Fruit fly (Drosophila melanogaster) whole organism, embryonic: ENCODE measurements around the gene UQCR-14.

Experiments
- Atf3 ChIP-seq: fragments of 200-800 bp; sonication (Bioruptor generic); optimal IDR thresholded peaks from 3 replicates; lab custom pipeline; 2016; ENCODE audit warnings: missing biosample characterization, missing genetic modification characterization
- BEAF-32 ChIP-seq: fragments of 200-800 bp; sonication (Bioruptor generic); optimal IDR thresholded peaks from 3 replicates; lab custom pipeline; 2017; ENCODE audit warnings: missing biosample characterization, missing genetic modification characterization, mild to moderate bottlenecking, moderate library complexity, missing genetic modification reagents
- BtbVII ChIP-seq: fragments of 200-800 bp; sonication (Bioruptor generic); optimal IDR thresholded peaks from 3 replicates; lab custom pipeline; 2017; ENCODE audit warnings: missing biosample characterization, mild to moderate bottlenecking, missing genetic modification characterization
- CG10147 ChIP-seq: fragments of 200-800 bp; sonication (Bioruptor generic); optimal IDR thresholded peaks from 2 replicates; lab custom pipeline; 2019; ENCODE audit warnings: missing biosample characterization, mild to moderate bottlenecking, missing genetic modification characterization, moderate library complexity
- CG10321 ChIP-seq: fragments of 200-800 bp; sonication (Bioruptor generic); IDR thresholded peaks from 2 replicates; pipeline ENCODE4 v1.3.6; 2022; ENCODE audit warnings: missing biosample characterization, missing genetic modification characterization
- CG12236 ChIP-seq: fragments of 200-800 bp; sonication (Bioruptor generic); optimal IDR thresholded peaks from 2 replicates; lab custom pipeline; 2016; ENCODE audit warnings: missing biosample characterization, missing genetic modification characterization
- CG13424 ChIP-seq: fragments of 200-800 bp; sonication (Bioruptor generic); optimal IDR thresholded peaks from 2 replicates; lab custom pipeline; 2019; ENCODE audit warnings: missing biosample characterization, mild to moderate bottlenecking, missing genetic modification characterization, moderate library complexity
- CG14014 ChIP-seq: fragments of 200-800 bp; sonication (Bioruptor generic); IDR thresholded peaks from 2 replicates; pipeline ENCODE4 v1.3.6; 2022; ENCODE audit warnings: missing biosample characterization, missing genetic modification characterization
- CG15696 ChIP-seq: fragments of 200-800 bp; sonication (Bioruptor generic); optimal IDR thresholded peaks from 2 replicates; lab custom pipeline; 2019; ENCODE audit warnings: missing biosample characterization, mild to moderate bottlenecking, missing genetic modification characterization, moderate library complexity
- CG1647 ChIP-seq: fragments of 200-800 bp; sonication (Bioruptor generic); optimal IDR thresholded peaks from 3 replicates; lab custom pipeline; 2016; ENCODE audit warnings: missing biosample characterization, missing genetic modification characterization
- CG16813 ChIP-seq: fragments of 200-800 bp; sonication (Bioruptor generic); IDR thresholded peaks from 3 replicates; pipeline ENCODE4 v1.3.6; 2022; ENCODE audit warnings: missing biosample characterization, missing genetic modification characterization; ENCODE audit not compliant: partially characterized antibody
- CG18011 ChIP-seq: fragments of 200-800 bp; sonication (Bioruptor generic); optimal IDR thresholded peaks from 2 replicates; lab custom pipeline; 2017; ENCODE audit warnings: missing biosample characterization, missing genetic modification characterization, mild to moderate bottlenecking, moderate library complexity, missing genotype
- CG18476 ChIP-seq: fragments of 200-800 bp; sonication (Bioruptor generic); optimal IDR thresholded peaks from 2 replicates; lab custom pipeline; 2016; ENCODE audit warnings: missing biosample characterization, mild to moderate bottlenecking, missing genetic modification characterization
- CG2129 ChIP-seq: fragments of 200-800 bp; sonication (Bioruptor generic); IDR thresholded peaks from 2 replicates; pipeline ENCODE4 v1.3.6; 2022; ENCODE audit warnings: missing biosample characterization, missing genetic modification characterization; ENCODE audit not compliant: partially characterized antibody
- CG30403 ChIP-seq: fragments of 200-800 bp; sonication (Bioruptor generic); optimal IDR thresholded peaks from 3 replicates; lab custom pipeline; 2016; ENCODE audit warnings: missing biosample characterization, missing genetic modification characterization
- CG3726 ChIP-seq: fragments of 200-800 bp; sonication (Bioruptor generic); IDR thresholded peaks from 3 replicates; pipeline ENCODE4, ENCODE4 v1.3.6; 2022; ENCODE audit warnings: missing biosample characterization, missing genetic modification characterization
- CG3847 ChIP-seq: fragments of 200-800 bp; sonication (Bioruptor generic); IDR thresholded peaks from 2 replicates; pipeline ENCODE4 v1.3.6; 2022; ENCODE audit warnings: missing biosample characterization, missing genetic modification characterization
- CG4617 ChIP-seq: fragments of 200-800 bp; sonication (Bioruptor generic); optimal IDR thresholded peaks from 3 replicates; lab custom pipeline; 2016; ENCODE audit warnings: missing biosample characterization, missing genetic modification characterization, borderline replicate concordance
- CG8290 ChIP-seq, 3 experiments: fragments of 200-800 bp; sonication (Bioruptor generic); optimal IDR thresholded peaks; 2 replicates each; lab custom pipeline; 2016 to 2019; ENCODE audit warnings: missing biosample characterization in 3 of 3, missing genetic modification characterization in 3 of 3, mild to moderate bottlenecking in 2 of 3, moderate library complexity in 1 of 3
- CG8359 ChIP-seq: fragments of 200-800 bp; sonication (Bioruptor generic); optimal IDR thresholded peaks from 2 replicates; lab custom pipeline; 2017; ENCODE audit warnings: missing biosample characterization, mild to moderate bottlenecking, missing genetic modification characterization, borderline replicate concordance
- CG9876 ChIP-seq: fragments of 200-800 bp; sonication (Bioruptor generic); optimal IDR thresholded peaks from 2 replicates; lab custom pipeline; 2016; ENCODE audit warnings: missing biosample characterization, missing genetic modification characterization
- CG9932 ChIP-seq: fragments of 200-800 bp; sonication (Bioruptor generic); IDR thresholded peaks from 2 replicates; pipeline ENCODE4 v1.3.6; 2022; ENCODE audit warnings: missing biosample characterization, missing genetic modification characterization
- CTCF ChIP-seq: fragments of 200-800 bp; sonication (Bioruptor generic); optimal IDR thresholded peaks from 2 replicates; lab custom pipeline; 2017; ENCODE audit warnings: missing biosample characterization, mild to moderate bottlenecking, missing genetic modification characterization, moderate library complexity
- Dip2 ChIP-seq: fragments of 200-800 bp; sonication (Bioruptor generic); IDR thresholded peaks from 2 replicates; pipeline ENCODE4 v1.3.6; 2022; ENCODE audit warnings: missing biosample characterization, missing genetic modification characterization
- HLHmδ ChIP-seq: fragments of 200-800 bp; sonication (Bioruptor generic); optimal IDR thresholded peaks from 2 replicates; lab custom pipeline; 2018; ENCODE audit warnings: missing biosample characterization, mild to moderate bottlenecking, missing genetic modification characterization, moderate library complexity
- PHDP ChIP-seq: fragments of 200-800 bp; sonication (Bioruptor generic); optimal IDR thresholded peaks from 3 replicates; lab custom pipeline; 2018; ENCODE audit warnings: missing biosample characterization, mild to moderate bottlenecking, missing genetic modification characterization, moderate library complexity
- Pdp1 ChIP-seq, 2 experiments: fragments of 200-800 bp; sonication (Bioruptor generic); optimal IDR thresholded peaks; 3 replicates each; lab custom pipeline; 2016; ENCODE audit warnings: missing biosample characterization in 2 of 2, missing genetic modification characterization in 2 of 2, mild to moderate bottlenecking in 1 of 2, moderate library complexity in 1 of 2
- Ravus ChIP-seq: fragments of 200-800 bp; sonication (Bioruptor generic); IDR thresholded peaks from 2 replicates; pipeline ENCODE4 v1.3.6; 2022; ENCODE audit warnings: missing biosample characterization, missing genetic modification characterization
- Xbp1 ChIP-seq: fragments of 200-800 bp; sonication (Bioruptor generic); optimal IDR thresholded peaks from 3 replicates; lab custom pipeline; 2016; ENCODE audit warnings: missing biosample characterization, mild to moderate bottlenecking, missing genetic modification characterization
- abd-A ChIP-seq: fragments of 200-800 bp; sonication (Bioruptor generic); optimal IDR thresholded peaks from 3 replicates; lab custom pipeline; 2019; ENCODE audit warnings: missing biosample characterization, mild to moderate bottlenecking, missing genetic modification characterization, moderate library complexity
- ac ChIP-seq: fragments of 200-800 bp; sonication (Bioruptor generic); optimal IDR thresholded peaks from 3 replicates; lab custom pipeline; 2017; ENCODE audit warnings: missing biosample characterization, mild to moderate bottlenecking, missing genetic modification characterization
- aop ChIP-seq: fragments of 200-800 bp; sonication (Bioruptor generic); IDR thresholded peaks from 2 replicates; pipeline ENCODE4 v1.3.6; 2022; ENCODE audit warnings: missing biosample characterization, missing genetic modification characterization
- ash1 ChIP-seq: fragments of 200-800 bp; sonication (Bioruptor generic); optimal IDR thresholded peaks from 2 replicates; lab custom pipeline; 2018; ENCODE audit warnings: missing biosample characterization, mild to moderate bottlenecking, missing genetic modification characterization
- bbx ChIP-seq: fragments of 200-800 bp; sonication (Bioruptor generic); IDR thresholded peaks from 2 replicates; pipeline ENCODE4 v1.3.6; 2022; ENCODE audit warnings: missing biosample characterization, missing genetic modification characterization; ENCODE audit not compliant: partially characterized antibody
- bcd ChIP-seq: fragments of 200-800 bp; sonication (Bioruptor generic); optimal IDR thresholded peaks from 2 replicates; lab custom pipeline; 2017; ENCODE audit warnings: missing biosample characterization, mild to moderate bottlenecking, missing genetic modification characterization
- cato ChIP-seq: fragments of 200-800 bp; sonication (Bioruptor generic); optimal IDR thresholded peaks from 2 replicates; lab custom pipeline; 2016; ENCODE audit warnings: missing biosample characterization, missing genetic modification characterization, borderline replicate concordance
- crol ChIP-seq: fragments of 200-800 bp; sonication (Bioruptor generic); IDR thresholded peaks from 2 replicates; pipeline ENCODE4 v1.3.6; 2022; ENCODE audit warnings: missing biosample characterization, missing genetic modification characterization
- ems ChIP-seq: fragments of 200-800 bp; sonication (Bioruptor generic); optimal IDR thresholded peaks from 3 replicates; lab custom pipeline; 2016; ENCODE audit warnings: missing biosample characterization, missing genetic modification characterization
- fd64A ChIP-seq: fragments of 200-800 bp; sonication (Bioruptor generic); optimal IDR thresholded peaks from 3 replicates; lab custom pipeline; 2018; ENCODE audit warnings: missing biosample characterization, mild to moderate bottlenecking, missing genetic modification characterization
- gcm2 ChIP-seq: fragments of 200-800 bp; sonication (Bioruptor generic); optimal IDR thresholded peaks from 2 replicates; lab custom pipeline; 2016; ENCODE audit warnings: missing biosample characterization, missing genetic modification characterization
- klu ChIP-seq: fragments of 200-800 bp; sonication (Bioruptor generic); IDR thresholded peaks from 2 replicates; pipeline ENCODE4 v1.3.6; 2022; ENCODE audit warnings: missing biosample characterization, missing genetic modification characterization
- lov ChIP-seq, 2 experiments: fragments of 200-800 bp in 1 of 2; fragments of >200 bp in 1 of 2; sonication (Bioruptor generic) in 1 of 2; IDR thresholded peaks in 1 of 2; optimal IDR thresholded peaks in 1 of 2; 2 replicates in 1 of 2; 3 replicates in 1 of 2; pipeline versions ENCODE4 v1.3.6 to Lab custom; 2017 to 2022; ENCODE audit warnings: missing biosample characterization in 1 of 2, missing genetic modification characterization in 1 of 2
- mirr ChIP-seq: fragments of 200-800 bp; sonication (Bioruptor generic); optimal IDR thresholded peaks from 3 replicates; lab custom pipeline; 2018; ENCODE audit warnings: missing biosample characterization, mild to moderate bottlenecking, missing genetic modification characterization
- otp ChIP-seq: fragments of 200-800 bp; sonication (Bioruptor generic); IDR thresholded peaks from 3 replicates; pipeline ENCODE4, ENCODE4 v1.3.6; 2022; ENCODE audit warnings: missing biosample characterization, missing genetic modification characterization
- so ChIP-seq: fragments of 200-800 bp; sonication (Bioruptor generic); IDR thresholded peaks from 3 replicates; pipeline ENCODE4 v1.3.6; 2022; ENCODE audit warnings: missing biosample characterization, missing genetic modification characterization
- sr ChIP-seq: fragments of 200-800 bp; sonication (Bioruptor generic); IDR thresholded peaks from 3 replicates; pipeline ENCODE4 v1.3.6; 2022; ENCODE audit warnings: missing biosample characterization, missing genetic modification characterization
- tna ChIP-seq: fragments of 200-800 bp; sonication (Bioruptor generic); IDR thresholded peaks from 2 replicates; pipeline ENCODE4 v1.3.6; 2022; ENCODE audit warnings: missing biosample characterization, missing genetic modification characterization; ENCODE audit not compliant: partially characterized antibody
- tx ChIP-seq: fragments of 200-800 bp; sonication (Bioruptor generic); optimal IDR thresholded peaks from 2 replicates; lab custom pipeline; 2016; ENCODE audit warnings: missing biosample characterization, missing genetic modification characterization
- wek ChIP-seq: fragments of 200-800 bp; sonication (Bioruptor generic); optimal IDR thresholded peaks from 3 replicates; lab custom pipeline; 2018; ENCODE audit warnings: missing biosample characterization, mild to moderate bottlenecking, missing genetic modification characterization, moderate library complexity

The UQCR-14 gene

dm6 chrX:16270795-16271194, 15.3 kb upstream of the UQCR-14 start, which contains the start of gene Mfe2 (continued):
- no peak; the same call in 1 of the 2 replicates for TF ChIP-seq tna
- TF ChIP-seq ac (GFP tag; lab: Kevin White, UChicago): no peak
- peak; percentile 50 for TF ChIP-seq CG8290 (GFP tag; optimal IDR thresholded peaks at IDR 0.05; lab: Kevin White, UChicago)
- peak; percentile 22 to 93 for TF ChIP-seq CG8290 (tag; optimal IDR thresholded peaks at IDR 0.05; lab: Kevin White, UChicago)
- no peak for TF ChIP-seq CG3726
- no peak for TF ChIP-seq CG12236 (GFP tag; lab: Kevin White, UChicago)
- TF ChIP-seq crol (GFP tag; lab: Robert Waterston, UW): no peak
- no peak for TF ChIP-seq ash1 (GFP tag; lab: Kevin White, UChicago)
- peak; percentile 7 for TF ChIP-seq CG10147
- no peak for TF ChIP-seq HLHmδ (GFP tag; lab: Kevin White, UChicago)
- no peak for TF ChIP-seq otp (GFP tag; lab: Robert Waterston, UW)
- TF ChIP-seq Ravus (GFP tag; lab: Robert Waterston, UW): no peak
- no peak for TF ChIP-seq klu (GFP tag; lab: Robert Waterston, UW)
- TF ChIP-seq CG3847: peak; percentile 84
- TF ChIP-seq bcd (GFP tag; lab: Kevin White, UChicago): peak; percentile 58
- 0 out of 2 replicates have a peak, but pooled peaks have one; percentile 26 for TF ChIP-seq CG10321
- peak; percentile 44 for TF ChIP-seq CG1647 (GFP tag; lab: Kevin White, UChicago)
- TF ChIP-seq CG2129 (GFP tag; lab: Robert Waterston, UW): no peak
- peak; percentile 54 for TF ChIP-seq ems
- TF ChIP-seq bbx (GFP tag; lab: Robert Waterston, UW): peak; percentile 40
- TF ChIP-seq BEAF-32: peak; percentile 60
- no peak for TF ChIP-seq BtbVII (GFP tag; lab: Kevin White, UChicago)
- TF ChIP-seq Pdp1 (GFP tag; optimal IDR thresholded peaks at IDR 0.05; lab: Kevin White, UChicago): peak; percentile 50 to 57
- no peak for TF ChIP-seq gcm2 (GFP tag; lab: Kevin White, UChicago)
- peak; percentile 80 for TF ChIP-seq CTCF (GFP tag; lab: Kevin White, UChicago)
- 0 out of 2 replicates have a peak, but pooled peaks have one; percentile 30 for TF ChIP-seq CG14014 (GFP tag; lab: Robert Waterston, UW)
- TF ChIP-seq aop (GFP tag; lab: Robert Waterston, UW): no peak
- TF ChIP-seq CG18011 (GFP tag; lab: Kevin White, UChicago): no peak
- no peak for TF ChIP-seq abd-A
- no peak for TF ChIP-seq CG8359
- TF ChIP-seq mirr (GFP tag; lab: Kevin White, UChicago): peak; percentile 17
- peak; percentile 10 for TF ChIP-seq wek
- peak; percentile 47 for TF ChIP-seq CG9876 (GFP tag; lab: Kevin White, UChicago)
- TF ChIP-seq CG4617 (GFP tag; lab: Kevin White, UChicago): peak; percentile 83
- TF ChIP-seq CG16813 (GFP tag; lab: Robert Waterston, UW): 0 out of 3 replicates have a peak, but pooled peaks have one; percentile 30
- peak; percentile 40; the same call in 1 of the 3 replicates for TF ChIP-seq sr (GFP tag; lab: Robert Waterston, UW)
- peak; percentile 17 for TF ChIP-seq tx (GFP tag; lab: Kevin White, UChicago)
- TF ChIP-seq CG13424: peak; percentile 3
- peak; percentile 84 for TF ChIP-seq CG9932 (GFP tag; lab: Robert Waterston, UW)
- TF ChIP-seq Atf3 (GFP tag; lab: Kevin White, UChicago): no peak
- no peak for TF ChIP-seq lov (optimal IDR thresholded peaks at IDR 0.05; lab: Kevin White, UChicago)
- TF ChIP-seq lov (GFP tag; IDR thresholded peaks at IDR 0.05; lab: Robert Waterston, UW): 0 out of 3 replicates have a peak, but pooled peaks have one; percentile 11
- no peak for TF ChIP-seq fd64A (GFP tag; lab: Kevin White, UChicago)
- TF ChIP-seq CG18476: no peak
- TF ChIP-seq CG30403 (GFP tag; lab: Kevin White, UChicago): peak; percentile 55
- no peak for TF ChIP-seq cato (GFP tag; lab: Kevin White, UChicago)
- peak; percentile 56 for TF ChIP-seq Xbp1 (GFP tag; lab: Kevin White, UChicago)
- TF ChIP-seq so (GFP tag; lab: Robert Waterston, UW): 0 out of 3 replicates have a peak, but pooled peaks have one; percentile 9
- no peak for TF ChIP-seq PHDP (tag; lab: Kevin White, UChicago)
- no peak for TF ChIP-seq Dip2 (GFP tag; lab: Robert Waterston, UW)
- TF ChIP-seq CG15696 (tag; lab: Kevin White, UChicago): no peak
